Worm (Caenorhabditis elegans): Measurements from ENCODE around the gene Y54G11A.1.
A peak's percentile ranks its signal among the peaks of the same experiment; 100 is the strongest.

Gene Y54G11A.1

ce11 chrII:14243503-14243902 lies 25.5 kb downstream of the Y54G11A.1 start, which contains the start of gene jmjd-2:
Gene jmjd-2 (minus strand): TSS chrII:14243603.
- no peak for TF ChIP-seq K09A11.1 (tag; optimal IDR thresholded peaks at IDR 0.05; ENCODE audit: insufficient read depth)
- TF ChIP-seq ceh-22 (tag; optimal IDR thresholded peaks at IDR 0.05) = no peak
- no peak for TF ChIP-seq tbx-2 (tag; optimal IDR thresholded peaks at IDR 0.05)
- no peak for TF ChIP-seq ceh-34 (tag; optimal IDR thresholded peaks at IDR 0.05)
- no peak for TF ChIP-seq npax-4 (tag; optimal IDR thresholded peaks at IDR 0.05)
- TF ChIP-seq pax-1 (tag; optimal IDR thresholded peaks at IDR 0.05) = no peak
- no peak for TF ChIP-seq ztf-16 (tag; optimal IDR thresholded peaks at IDR 0.05)
- TF ChIP-seq pqm-1 (tag; optimal IDR thresholded peaks at IDR 0.05) = no peak
- no peak for TF ChIP-seq nhr-232 (tag; optimal IDR thresholded peaks at IDR 0.05)
- TF ChIP-seq ceh-24 (tag; optimal IDR thresholded peaks at IDR 0.05) = no peak
- no peak for TF ChIP-seq hlh-15 (tag; optimal IDR thresholded peaks at IDR 0.05)
- TF ChIP-seq ceh-9 (tag; optimal IDR thresholded peaks at IDR 0.05) = no peak

ce11 chrII:14242259-14242658 lies 26.7 kb downstream of the Y54G11A.1 start:
- TF ChIP-seq ceh-19 (GFP tag; optimal IDR thresholded peaks at IDR 0.05) = no peak
- no peak for TF ChIP-seq unc-3 (GFP tag; conservative IDR thresholded peaks at IDR 0.05)
- TF ChIP-seq unc-3 (tag; optimal IDR thresholded peaks at IDR 0.05) = no peak
- TF ChIP-seq ceh-48 (tag; optimal IDR thresholded peaks at IDR 0.05) = no peak
- no peak for TF ChIP-seq elt-4 (tag; optimal IDR thresholded peaks at IDR 0.05)
- TF ChIP-seq pax-1 (tag; optimal IDR thresholded peaks at IDR 0.05) = no peak
- no peak for TF ChIP-seq nfya-1 (tag; optimal IDR thresholded peaks at IDR 0.05)
- no peak for TF ChIP-seq ceh-24 (tag; optimal IDR thresholded peaks at IDR 0.05)
- no peak for TF ChIP-seq sox-2 (GFP tag; IDR thresholded peaks at IDR 0.05)
- TF ChIP-seq fkh-6 (tag; optimal IDR thresholded peaks at IDR 0.05) = no peak
- TF ChIP-seq ztf-16 (tag; optimal IDR thresholded peaks at IDR 0.05) = no peak
- TF ChIP-seq madf-2 (tag; optimal IDR thresholded peaks at IDR 0.05) = no peak
- TF ChIP-seq sdc-2 (tag; optimal IDR thresholded peaks at IDR 0.05) = no peak
- TF ChIP-seq fkh-10 (GFP tag; optimal IDR thresholded peaks at IDR 0.05) = no peak
- TF ChIP-seq ceh-18 (tag; optimal IDR thresholded peaks at IDR 0.05) = no peak
- no peak for TF ChIP-seq pha-4 (tag; optimal IDR thresholded peaks at IDR 0.05)
- TF ChIP-seq dve-1 (tag; optimal IDR thresholded peaks at IDR 0.05) = no peak
- TF ChIP-seq hlh-13 (GFP tag; optimal IDR thresholded peaks at IDR 0.05) = no peak
- no peak for TF ChIP-seq pag-3 (tag; optimal IDR thresholded peaks at IDR 0.05; ENCODE audit: borderline replicate concordance)
- TF ChIP-seq rnt-1 (tag; optimal IDR thresholded peaks at IDR 0.05) = no peak
- no peak for TF ChIP-seq nhr-11 (tag; optimal IDR thresholded peaks at IDR 0.05)

ce11 chrII:14239924-14240323 lies 29.1 kb downstream of the Y54G11A.1 start:
- TF ChIP-seq elt-4 (tag; optimal IDR thresholded peaks at IDR 0.05) (peak; percentile 83), Y22D7AL.16 (tag; optimal IDR thresholded peaks at IDR 0.05) (no peak), mec-3 (tag; optimal IDR thresholded peaks at IDR 0.05; ENCODE audit: borderline replicate concordance) (no peak), ref-2 (tag; optimal IDR thresholded peaks at IDR 0.05) (no peak), sox-4 (tag; optimal IDR thresholded peaks at IDR 0.05) (no peak)

ce11 chrII:14237245-14237806 lies 31.7 kb downstream of the Y54G11A.1 start:
- peak; percentile 17 for TF ChIP-seq sdc-2 (tag; optimal IDR thresholded peaks at IDR 0.05)
- no peak for TF ChIP-seq hlh-30 (tag; optimal IDR thresholded peaks at IDR 0.05; ENCODE audit: insufficient read depth)

ce11 chrII:14236569-14236968 lies 32.4 kb downstream of the Y54G11A.1 start:
- TF ChIP-seq unc-86 (tag; optimal IDR thresholded peaks at IDR 0.05) = no peak
- no peak for TF ChIP-seq syd-9 (tag; optimal IDR thresholded peaks at IDR 0.05)
- TF ChIP-seq nhr-11 (tag; optimal IDR thresholded peaks at IDR 0.05) = no peak
- no peak for TF ChIP-seq hlh-8 (tag; optimal IDR thresholded peaks at IDR 0.05)
- TF ChIP-seq elt-4 (tag; optimal IDR thresholded peaks at IDR 0.05) = no peak
- no peak for TF ChIP-seq unc-42 (tag; optimal IDR thresholded peaks at IDR 0.05)
- TF ChIP-seq pqm-1 (tag; optimal IDR thresholded peaks at IDR 0.05) = no peak
- TF ChIP-seq nhr-232 (tag; optimal IDR thresholded peaks at IDR 0.05) = no peak
- TF ChIP-seq mec-3 (tag; optimal IDR thresholded peaks at IDR 0.05; ENCODE audit: borderline replicate concordance) = no peak
- no peak for TF ChIP-seq pha-2 (tag; optimal IDR thresholded peaks at IDR 0.05)
- no peak for TF ChIP-seq ceh-31 (tag; optimal IDR thresholded peaks at IDR 0.05)
- no peak for TF ChIP-seq ceh-19 (GFP tag; optimal IDR thresholded peaks at IDR 0.05)
- TF ChIP-seq ztf-16 (tag; optimal IDR thresholded peaks at IDR 0.05) = no peak
- TF ChIP-seq ama-1 (optimal IDR thresholded peaks at IDR 0.05) = no peak
- no peak for TF ChIP-seq ceh-22 (tag; optimal IDR thresholded peaks at IDR 0.05)
